Worm (Caenorhabditis elegans) whole organism, L4 larva: ENCODE measurements around the gene T16G12.13.

Experiments
- gei-8 ChIP-seq: fragments of 200-800 bp; sonication (Bioruptor generic); optimal IDR thresholded peaks from 2 replicates; lab custom pipeline; 2018; ENCODE audit warnings: mild to moderate bottlenecking, missing genetic modification characterization, missing compliant biosample characterization
- lir-3 ChIP-seq: sonication (generic microtip); optimal IDR thresholded peaks from 2 replicates; lab custom pipeline; 2016; ENCODE audit warnings: mild to moderate bottlenecking, missing genetic modification characterization, missing compliant biosample characterization

- TF ChIP-seq gei-8 (GFP tag; lab: Kevin White, UChicago) (no peak), lir-3 (tag; lab: Kevin White, UChicago) (no peak)
Observed at ce11 chrIII:10095377-10095776, 34.7 kb downstream of the T16G12.13 start.
